Fruit fly (Drosophila melanogaster): Measurements from ENCODE around the gene ghi.

dm6 chr3L:9497981-9498619, 46.4 kb downstream of the ghi start:
- TF ChIP-seq GATAd (GFP tag; optimal IDR thresholded peaks at IDR 0.05) (no peak), usp (GFP tag; optimal IDR thresholded peaks at IDR 0.05) (no peak), tai (GFP tag; optimal IDR thresholded peaks at IDR 0.05) (no peak)

Data from whole organism, wandering third instar larva.